Worm (Caenorhabditis elegans) whole organism, L4 larva: Measurements from ENCODE around the gene unc-52.
A peak's percentile ranks its signal among the peaks of the same experiment; 100 is the strongest.

Experiments used
- F44E2.7 ChIP-seq: fragments of 200-800 bp; sonication (Bioruptor generic); IDR thresholded peaks from 2 replicates; pipeline ENCODE4 v2.1.2; 2022; ENCODE audit warnings: missing genetic modification characterization, missing compliant biosample characterization
- T20F7.1 ChIP-seq: fragments of 200-800 bp; sonication (Bioruptor generic); optimal IDR thresholded peaks from 2 replicates; lab custom pipeline; 2018; ENCODE audit warnings: mild to moderate bottlenecking, missing genetic modification characterization, missing compliant biosample characterization
- T26A8.4 ChIP-seq: fragments of 200-800 bp; sonication (Bioruptor generic); IDR thresholded peaks from 2 replicates; pipeline ENCODE4 v1.3.6; 2022; ENCODE audit warnings: missing genetic modification characterization, missing compliant biosample characterization
- Y5F2A.4 ChIP-seq: fragments of 200-800 bp; sonication (Bioruptor generic); optimal IDR thresholded peaks from 2 replicates; lab custom pipeline; 2018; ENCODE audit warnings: mild to moderate bottlenecking, missing genetic modification characterization, missing compliant biosample characterization
- Y75B8A.6 ChIP-seq: fragments of 200-800 bp; sonication (Bioruptor generic); IDR thresholded peaks from 2 replicates; pipeline ENCODE4 v1.3.6; 2022; ENCODE audit warnings: missing genetic modification reagents, missing genetic modification characterization, missing compliant biosample characterization
- ZK546.5 ChIP-seq, 2 experiments: sonication (generic microtip); optimal IDR thresholded peaks; 2 replicates each; lab custom pipeline; 2017; ENCODE audit warnings: missing biosample characterization in 2 of 2, missing genetic modification characterization in 2 of 2
- aha-1 ChIP-seq: fragments of 150-350 bp; peaks from one replicate; lab custom pipeline; 2014; ENCODE audit warnings: missing biosample characterization, missing genetic modification characterization
- ama-1 ChIP-seq: fragments of 150-350 bp; optimal IDR thresholded peaks from 2 replicates; lab custom pipeline; 2014; ENCODE audit warnings: inconsistent platforms, mixed read lengths
- arid-1 ChIP-seq: fragments of 200-800 bp; sonication (Bioruptor generic); conservative IDR thresholded peaks from 2 replicates; pipeline ENCODE4 v1.3.6; 2022; ENCODE audit warnings: missing genetic modification reagents, missing genetic modification characterization, missing compliant biosample characterization
- ceh-28 ChIP-seq: fragments of 150-350 bp; optimal IDR thresholded peaks from 2 replicates; lab custom pipeline; 2014; ENCODE audit warnings: missing biosample characterization, missing genetic modification reagents, missing genetic modification characterization
- ctbp-1 ChIP-seq: fragments of 200-800 bp; sonication (Bioruptor generic); IDR thresholded peaks from 2 replicates; pipeline ENCODE4 v1.3.6; 2022; ENCODE audit warnings: missing genetic modification reagents, missing genetic modification characterization, missing compliant biosample characterization
- daf-16 ChIP-seq, 3 experiments: sonication (generic microtip); optimal IDR thresholded peaks; 2 replicates each; lab custom pipeline; 2016 to 2017; ENCODE audit warnings: missing genetic modification characterization in 3 of 3, missing genetic modification reagents in 3 of 3, mild to moderate bottlenecking in 2 of 3, missing compliant biosample characterization in 2 of 3, missing biosample characterization in 1 of 3, moderate library complexity in 1 of 3
- daf-8 ChIP-seq: fragments of 200-800 bp; sonication (Bioruptor generic); IDR thresholded peaks from 2 replicates; pipeline ENCODE4 v1.3.6; 2022; ENCODE audit warnings: missing genetic modification characterization, missing compliant biosample characterization
- dmd-6 ChIP-seq: fragments of 200-800 bp; sonication (Bioruptor generic); IDR thresholded peaks from 2 replicates; pipeline ENCODE4 v1.3.6; 2022; ENCODE audit warnings: missing genetic modification reagents, missing genetic modification characterization, missing compliant biosample characterization
- dmd-9 ChIP-seq: fragments of 200-800 bp; sonication (Bioruptor generic); IDR thresholded peaks from 2 replicates; pipeline ENCODE4 v1.3.6; 2022; ENCODE audit warnings: missing genetic modification reagents, missing genetic modification characterization, missing compliant biosample characterization
- duxl-1 ChIP-seq: sonication (generic microtip); optimal IDR thresholded peaks from 2 replicates; lab custom pipeline; 2016; ENCODE audit warnings: mild to moderate bottlenecking, missing genetic modification characterization, moderate library complexity, missing compliant biosample characterization; ENCODE audit not compliant: poor library complexity
- egl-27 ChIP-seq: sonication (generic microtip); optimal IDR thresholded peaks from 3 replicates; lab custom pipeline; 2017; ENCODE audit warnings: missing biosample characterization, missing genetic modification reagents, missing genetic modification characterization
- fkh-10 ChIP-seq: fragments of 150-350 bp; optimal IDR thresholded peaks from 2 replicates; lab custom pipeline; 2014; ENCODE audit warnings: missing biosample characterization, missing genetic modification reagents, missing genetic modification characterization
- hif-1 ChIP-seq, 2 experiments: sonication (generic microtip); optimal IDR thresholded peaks; 2 replicates each; lab custom pipeline; 2016 to 2017; ENCODE audit warnings: missing compliant biosample characterization in 2 of 2, missing genetic modification characterization in 2 of 2, missing genetic modification reagents in 2 of 2, missing genotype in 2 of 2, mild to moderate bottlenecking in 1 of 2
- jun-1 ChIP-seq: fragments of 150-350 bp; optimal IDR thresholded peaks from 2 replicates; lab custom pipeline; 2014; ENCODE audit warnings: missing biosample characterization, missing genetic modification reagents, missing genetic modification characterization
- lim-7 ChIP-seq: fragments of 200-800 bp; sonication (Bioruptor generic); IDR thresholded peaks from 2 replicates; pipeline ENCODE4 v1.3.6; 2022; ENCODE audit warnings: missing genetic modification characterization, missing compliant biosample characterization
- lin-1 ChIP-seq: fragments of 200-800 bp; sonication (Bioruptor generic); IDR thresholded peaks from 2 replicates; pipeline ENCODE4 v1.3.6; 2022; ENCODE audit warnings: missing genetic modification reagents, missing genetic modification characterization, missing compliant biosample characterization
- lin-38 ChIP-seq: fragments of 200-800 bp; sonication (Bioruptor generic); IDR thresholded peaks from 2 replicates; pipeline ENCODE4 v1.3.6; 2022; ENCODE audit warnings: missing genetic modification reagents, missing genetic modification characterization, missing compliant biosample characterization
- lin-39 ChIP-seq: fragments of 150-350 bp; optimal IDR thresholded peaks from 2 replicates; lab custom pipeline; 2014; ENCODE audit warnings: missing biosample characterization, missing genetic modification reagents, missing genetic modification characterization
- lir-3 ChIP-seq: sonication (generic microtip); optimal IDR thresholded peaks from 2 replicates; lab custom pipeline; 2016; ENCODE audit warnings: mild to moderate bottlenecking, missing genetic modification characterization, missing compliant biosample characterization
- madf-9 ChIP-seq: fragments of 200-800 bp; sonication (Bioruptor generic); conservative IDR thresholded peaks from 2 replicates; pipeline ENCODE4 v1.3.6; 2022; ENCODE audit warnings: missing genetic modification reagents, missing genetic modification characterization, missing compliant biosample characterization
- mdl-1 ChIP-seq, 2 experiments: fragments of 150-350 bp in 1 of 2; sonication (generic microtip) in 1 of 2; optimal IDR thresholded peaks; 2 replicates each; lab custom pipeline; 2014 to 2017; ENCODE audit warnings: missing biosample characterization in 2 of 2, missing genetic modification characterization in 2 of 2
- mxl-2 ChIP-seq: fragments of 200-800 bp; sonication (Bioruptor generic); conservative IDR thresholded peaks from 2 replicates; pipeline ENCODE4 v1.3.6; 2022; ENCODE audit warnings: missing genetic modification reagents, missing genetic modification characterization, missing compliant biosample characterization
- nhr-111 ChIP-seq: fragments of 200-800 bp; sonication (Bioruptor generic); optimal IDR thresholded peaks from 2 replicates; lab custom pipeline; 2018; ENCODE audit warnings: mild to moderate bottlenecking, missing genetic modification characterization, missing compliant biosample characterization
- nhr-237 ChIP-seq: sonication (generic microtip); optimal IDR thresholded peaks from 2 replicates; lab custom pipeline; 2017; ENCODE audit warnings: missing biosample characterization, missing genetic modification characterization
- nhr-42 ChIP-seq: fragments of 200-800 bp; sonication (Bioruptor generic); IDR thresholded peaks from 2 replicates; pipeline ENCODE4 v1.3.6; 2022; ENCODE audit warnings: missing genetic modification characterization, missing compliant biosample characterization
- php-3 ChIP-seq: fragments of 200-800 bp; sonication (Bioruptor generic); IDR thresholded peaks from 2 replicates; pipeline ENCODE4 v1.3.6; 2022; ENCODE audit warnings: missing genetic modification reagents, missing genetic modification characterization, missing compliant biosample characterization
- rbr-2 ChIP-seq: sonication (generic microtip); optimal IDR thresholded peaks from 2 replicates; lab custom pipeline; 2016; ENCODE audit warnings: missing genotype, missing genetic modification characterization, missing compliant biosample characterization
- sdz-12 ChIP-seq: fragments of 200-800 bp; sonication (Bioruptor generic); optimal IDR thresholded peaks from 2 replicates; lab custom pipeline; 2018; ENCODE audit warnings: mild to moderate bottlenecking, missing genetic modification characterization, missing compliant biosample characterization
- snpc-1.2 ChIP-seq: fragments of 200-800 bp; sonication (Bioruptor generic); IDR thresholded peaks from 2 replicates; pipeline ENCODE4 v1.3.6; 2022; ENCODE audit warnings: missing genetic modification reagents, missing genetic modification characterization, missing compliant biosample characterization
- snpc-4 ChIP-seq: fragments of 150-350 bp; optimal IDR thresholded peaks from 2 replicates; lab custom pipeline; 2014; ENCODE audit warnings: missing biosample characterization, missing genetic modification characterization
- unc-39 ChIP-seq: sonication (generic microtip); optimal IDR thresholded peaks from 2 replicates; lab custom pipeline; 2017; ENCODE audit warnings: missing biosample characterization, missing genetic modification characterization
- unc-62 ChIP-seq, 3 experiments: fragments of 150-350 bp in 1 of 3; sonication (generic microtip); optimal IDR thresholded peaks in 2 of 3; peaks in 1 of 3; 1 replicate in 1 of 3; 2 replicates in 2 of 3; lab custom pipeline; 2014 to 2017; ENCODE audit warnings: missing biosample characterization in 3 of 3, missing genetic modification characterization in 3 of 3, missing genetic modification reagents in 3 of 3, missing genotype in 1 of 3
- zfp-3 ChIP-seq: fragments of 200-800 bp; sonication (Bioruptor generic); conservative IDR thresholded peaks from 2 replicates; pipeline ENCODE4 v1.3.6; 2022; ENCODE audit warnings: missing genetic modification reagents, missing genetic modification characterization, missing compliant biosample characterization

The unc-52 gene

DNA sequence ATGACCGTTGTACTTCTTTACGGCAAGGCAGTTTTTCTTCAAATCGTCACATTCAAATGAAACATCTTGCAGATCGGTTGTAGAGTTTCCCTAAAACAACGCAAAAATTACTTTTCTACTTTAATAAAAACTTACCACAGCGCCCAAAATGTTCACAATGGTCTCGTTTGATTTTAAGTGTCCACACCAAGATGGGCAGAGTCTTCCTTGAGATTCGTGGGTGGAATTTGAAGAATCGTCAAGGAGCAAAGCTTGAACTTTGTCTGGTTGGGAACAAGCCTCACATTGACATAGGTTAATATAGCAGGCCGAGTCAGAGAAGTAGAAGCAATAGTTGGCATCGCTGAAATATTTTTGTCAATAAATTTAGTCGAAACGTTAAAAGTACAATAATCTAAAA lies 79.2 kb downstream of the unc-52 start (continued):
- TF ChIP-seq lim-7 (GFP tag; lab: Robert Waterston, UW), result no peak
- no peak for TF ChIP-seq ctbp-1 (GFP tag; lab: Robert Waterston, UW)
- no peak for TF ChIP-seq arid-1 (GFP tag; lab: Robert Waterston, UW)
- no peak for TF ChIP-seq mdl-1 (tag; optimal IDR thresholded peaks at IDR 0.05; lab: Kevin White, UChicago)
- TF ChIP-seq T20F7.1 (GFP tag; lab: Kevin White, UChicago), result no peak
- TF ChIP-seq ceh-28 (tag; lab: Kevin White, UChicago), result no peak
- no peak for TF ChIP-seq nhr-111
- TF ChIP-seq lir-3 (tag; lab: Kevin White, UChicago), result no peak
- 0 out of 2 replicates have a peak, but pooled peaks have one; percentile 31 for TF ChIP-seq madf-9 (GFP tag; lab: Robert Waterston, UW)
- TF ChIP-seq zfp-3 (GFP tag; lab: Robert Waterston, UW), result no peak; the same call in 1 of the 2 replicates
- peak; percentile 44 for TF ChIP-seq sdz-12
- no peak for TF ChIP-seq mxl-2 (GFP tag; lab: Robert Waterston, UW)
- TF ChIP-seq dmd-9 (GFP tag; lab: Robert Waterston, UW), result no peak
- no peak for TF ChIP-seq lin-39
- no peak for TF ChIP-seq F44E2.7 (GFP tag; lab: Robert Waterston, UW)
- TF ChIP-seq rbr-2, result no peak
- no peak for TF ChIP-seq unc-39 (tag; lab: Kevin White, UChicago)
- TF ChIP-seq php-3, result no peak
- no peak for TF ChIP-seq egl-27 (tag; lab: Kevin White, UChicago)
- TF ChIP-seq nhr-237 (tag; lab: Kevin White, UChicago), result no peak
- TF ChIP-seq duxl-1 (tag; lab: Kevin White, UChicago), result peak; percentile 33
- peak; percentile 10 for TF ChIP-seq Y5F2A.4 (GFP tag; lab: Kevin White, UChicago)
- peak in 1 of 2 experiments; percentile 47 for TF ChIP-seq unc-62 (GFP tag; optimal IDR thresholded peaks at IDR 0.05 in 1 of 2; lab: Kevin White, UChicago)
- no peak for TF ChIP-seq unc-62 (tag; optimal IDR thresholded peaks at IDR 0.05; lab: Kevin White, UChicago)
- TF ChIP-seq, all 104 proteins: peak for 7

ce11 chrII:14604261-14604660 lies 80.0 kb downstream of the unc-52 start:
- TF ChIP-seq mxl-2 (GFP tag; lab: Robert Waterston, UW), result 0 out of 2 replicates have a peak, but pooled peaks have one; percentile 36
- peak; percentile 35; the same call in 1 of the 2 replicates for TF ChIP-seq dmd-6 (GFP tag; lab: Robert Waterston, UW)
- TF ChIP-seq daf-16 (GFP tag; optimal IDR thresholded peaks at IDR 0.05; lab: Kevin White, UChicago), result no peak
- peak; percentile 50 for TF ChIP-seq daf-16 (tag; optimal IDR thresholded peaks at IDR 0.05; lab: Kevin White, UChicago)
- TF ChIP-seq Y75B8A.6 (GFP tag; lab: Robert Waterston, UW), result 0 out of 2 replicates have a peak, but pooled peaks have one; percentile 39
- no peak for TF ChIP-seq lin-38 (GFP tag; lab: Robert Waterston, UW)
- no peak for TF ChIP-seq jun-1
- TF ChIP-seq snpc-1.2 (GFP tag; lab: Robert Waterston, UW), result 0 out of 2 replicates have a peak, but pooled peaks have one; percentile 9
- 0 out of 2 replicates have a peak, but pooled peaks have one; percentile 4 for TF ChIP-seq nhr-42 (GFP tag; lab: Robert Waterston, UW)
- peak; percentile 52; the same call in 1 of the 2 replicates for TF ChIP-seq php-3
- no peak for TF ChIP-seq ZK546.5 (tag; optimal IDR thresholded peaks at IDR 0.05; lab: Kevin White, UChicago)
- TF ChIP-seq ama-1 (lab: Kevin White, UChicago), result peak; percentile 59
- TF ChIP-seq nhr-237 (tag; lab: Kevin White, UChicago), result no peak
- no peak for TF ChIP-seq snpc-4 (tag; lab: Kevin White, UChicago)

ce11 chrII:14602735-14603134 lies 81.5 kb downstream of the unc-52 start:
- TF ChIP-seq lin-1 (GFP tag; lab: Robert Waterston, UW) (no peak), php-3 (0 out of 2 replicates have a peak, but pooled peaks have one; percentile 27), ama-1 (lab: Kevin White, UChicago) (peak; percentile 34), fkh-10 (GFP tag; lab: Kevin White, UChicago) (no peak), T26A8.4 (GFP tag; lab: Robert Waterston, UW) (no peak), hif-1 (tag; optimal IDR thresholded peaks at IDR 0.05; lab: Kevin White, UChicago) (no peak), daf-8 (GFP tag; lab: Robert Waterston, UW) (no peak), aha-1 (tag; lab: Kevin White, UChicago) (peak; percentile 96)
